Fruit fly (Drosophila melanogaster) whole organism, larva: Measurements from ENCODE around the gene Sgf11.

Experiments
- noc ChIP-seq: fragments of 200-800 bp; sonication (Bioruptor generic); optimal IDR thresholded peaks from 3 replicates; lab custom pipeline; 2019; ENCODE audit warnings: missing biosample characterization, mild to moderate bottlenecking, missing genetic modification characterization, moderate library complexity

Sgf11 gene

dm6 chr3L:18681550-18682217 lies at the start of gene Sgf11, which contains the start of gene CG32202:
Gene Sgf11, minus strand, starts transcription at chr3L:18681836.
Gene CG32202, plus strand, starts transcription at chr3L:18682184.
- peak; percentile 47 for TF ChIP-seq noc (tag; lab: Kevin White, UChicago)

dm6 chr3L:18723172-18723571 lies 41.5 kb upstream of the Sgf11 start, which contains the start of gene CG12477:
Gene CG12477, minus strand, starts transcription at chr3L:18723272.
- no peak for TF ChIP-seq noc (tag; lab: Kevin White, UChicago)

- TF ChIP-seq noc (tag; lab: Kevin White, UChicago) = no peak
Observed at dm6 chr3L:18698312-18698711, 16.7 kb upstream of the Sgf11 start, which contains the start of gene Dic4. Gene Dic4, minus strand, starts transcription at chr3L:18698412.

dm6 chr3L:18693887-18694286 lies 12.3 kb upstream of the Sgf11 start, which contains the start of gene CG6893:
Gene CG6893, plus strand, starts transcription at chr3L:18694187.
- TF ChIP-seq noc (tag; lab: Kevin White, UChicago) = no peak

DNA sequence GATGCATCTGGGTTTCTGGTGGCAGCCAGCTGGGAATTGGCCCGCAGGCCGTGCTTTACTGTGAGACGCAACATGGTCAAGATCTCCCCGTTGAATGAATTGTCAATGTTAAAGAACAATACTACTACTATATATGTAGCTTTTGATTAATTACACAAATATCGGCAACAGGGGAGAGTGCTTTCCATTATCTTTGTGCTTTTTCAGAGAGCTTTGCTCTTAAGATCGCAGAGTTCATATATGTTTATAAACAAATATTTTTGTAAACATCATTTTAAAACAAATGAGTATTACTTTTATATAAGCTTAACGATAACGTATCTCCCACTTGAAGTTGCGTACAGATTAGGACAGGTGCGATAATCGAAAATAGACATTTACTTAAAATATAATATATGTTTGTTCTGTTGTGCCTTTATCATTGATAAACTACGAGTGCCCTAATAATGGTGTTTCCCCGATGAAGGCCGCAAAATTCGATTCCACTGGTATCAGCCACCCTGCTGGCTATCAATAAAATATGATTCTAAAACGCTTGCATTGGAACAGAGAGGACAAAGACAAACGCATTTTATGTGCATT lies 4.7 kb upstream of the Sgf11 start, which contains the start of gene Cyp12c1:
Cyp12c1 (minus strand) TSS at position 100 of the 582 bp plus-strand sequence.
- TF ChIP-seq noc (tag; lab: Kevin White, UChicago) = peak; percentile 15

- no peak for TF ChIP-seq noc (tag; lab: Kevin White, UChicago)
Observed at dm6 chr3L:18683846-18684245, 2.2 kb upstream of the Sgf11 start, which contains the start of gene Chmp1. Gene Chmp1, minus strand, starts transcription at chr3L:18684061.

DNA sequence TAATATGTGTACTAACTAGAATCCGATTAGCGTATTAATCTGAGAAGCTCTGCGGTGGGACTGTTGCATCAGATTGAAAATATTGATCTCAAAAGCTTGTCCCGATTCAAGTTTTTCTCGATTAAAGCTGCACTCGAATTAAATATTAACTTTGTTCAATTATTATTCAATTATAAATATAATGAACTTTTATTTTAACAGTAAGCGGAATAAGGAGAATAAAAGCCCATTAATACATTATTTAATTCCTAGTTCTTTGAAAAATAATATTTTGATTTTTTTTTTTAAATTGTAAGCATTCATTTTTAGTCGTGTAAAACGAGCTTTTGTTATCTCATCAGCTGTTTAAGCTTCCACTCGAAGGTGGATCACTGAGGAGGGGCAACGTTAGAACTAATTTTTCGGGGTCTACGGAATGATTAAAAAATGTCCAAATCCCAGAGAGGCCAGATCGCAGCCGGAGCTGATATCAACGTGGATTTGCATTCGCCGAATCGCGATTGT lies 6.2 kb downstream of the Sgf11 start, which contains the start of the genes GNBP2 and GNBP1:
GNBP2 (minus strand) TSS at position 51 of the 504 bp plus-strand sequence.
GNBP1 (plus strand) TSS at position 438 of the 504 bp plus-strand sequence.
- TF ChIP-seq noc (tag; lab: Kevin White, UChicago) = peak; percentile 83

DNA sequence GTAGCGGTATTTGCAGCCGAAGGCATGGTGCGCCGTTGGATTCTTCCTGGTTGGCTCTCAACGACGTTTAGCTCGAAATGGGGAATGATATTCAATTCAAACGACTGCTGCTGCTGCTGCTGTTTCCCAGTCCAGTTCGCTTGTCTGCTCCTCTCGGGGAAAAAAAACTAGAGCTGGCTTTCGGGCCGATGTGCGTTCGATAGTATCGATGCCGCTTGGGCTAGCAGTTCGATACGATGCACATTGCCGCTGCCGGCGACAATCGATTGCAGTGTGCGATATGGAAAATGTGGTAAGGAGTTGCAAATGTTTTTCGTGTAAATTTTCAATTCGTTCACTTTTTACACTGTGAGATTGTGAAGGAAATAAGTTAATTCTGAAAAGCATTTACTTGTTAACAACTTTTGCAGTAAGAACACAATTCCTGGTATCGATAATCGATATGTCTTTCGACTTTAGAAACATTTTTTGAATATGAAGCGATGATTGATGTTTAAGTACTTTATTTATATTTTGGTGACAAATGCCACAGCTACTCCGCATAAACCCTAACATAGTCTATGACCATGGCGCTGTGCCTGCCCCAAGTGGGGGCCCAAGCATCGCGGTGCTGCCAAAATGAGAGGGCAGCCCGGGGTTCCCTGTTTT lies 8.5 kb downstream of the Sgf11 start, which contains the start of gene Capr:
Capr (minus strand) TSS at position 339 of the 648 bp plus-strand sequence.
- TF ChIP-seq noc (tag; lab: Kevin White, UChicago) = no peak

- peak; percentile 59 for TF ChIP-seq noc (tag; lab: Kevin White, UChicago)
Observed at dm6 chr3L:18672203-18672602, 9.4 kb downstream of the Sgf11 start.

DNA sequence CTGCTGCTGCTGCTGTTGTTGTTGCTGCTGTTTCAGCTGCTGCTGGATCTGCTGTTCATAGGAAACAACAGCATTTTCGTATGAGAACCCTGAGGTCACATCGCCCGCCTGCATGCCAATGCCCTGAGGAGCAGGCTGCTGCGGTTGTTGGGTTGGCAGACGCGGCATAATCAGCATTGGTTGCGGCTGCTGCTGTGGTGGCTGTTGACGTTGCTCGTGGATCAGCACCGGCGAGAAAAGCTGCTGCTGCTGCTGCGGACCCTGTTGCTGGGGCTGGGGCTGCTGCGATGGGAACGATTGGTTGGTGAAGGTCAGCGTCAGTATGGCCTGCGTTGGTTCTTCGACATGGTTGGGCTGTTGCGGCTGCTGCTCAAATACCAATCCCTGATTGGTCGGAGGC lies 11.8 kb downstream of the Sgf11 start:
- TF ChIP-seq noc (tag; lab: Kevin White, UChicago) = no peak

DNA sequence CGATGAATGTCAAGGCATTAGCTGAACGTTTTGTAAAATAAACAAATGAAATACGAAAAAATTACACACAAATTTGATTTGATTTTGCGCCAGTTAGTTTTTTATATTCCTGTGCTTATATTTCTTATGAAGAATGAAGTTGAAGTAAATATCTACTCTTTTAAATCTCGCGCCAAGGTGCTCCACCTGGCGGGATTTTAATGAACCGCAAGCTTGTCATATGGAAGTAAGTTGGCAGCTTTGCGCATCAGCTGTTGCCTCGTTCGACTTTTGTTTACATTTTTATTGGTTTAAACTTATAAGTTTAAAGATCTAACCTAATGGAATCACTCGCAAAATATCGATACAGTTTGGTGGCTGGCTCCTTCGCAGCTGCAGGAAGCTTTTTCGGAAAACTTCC lies 14.5 kb downstream of the Sgf11 start, which contains the start of gene CG42495:
CG42495 (plus strand) TSS at position 247 of the 400 bp plus-strand sequence.
- TF ChIP-seq noc (tag; lab: Kevin White, UChicago) = no peak

DNA sequence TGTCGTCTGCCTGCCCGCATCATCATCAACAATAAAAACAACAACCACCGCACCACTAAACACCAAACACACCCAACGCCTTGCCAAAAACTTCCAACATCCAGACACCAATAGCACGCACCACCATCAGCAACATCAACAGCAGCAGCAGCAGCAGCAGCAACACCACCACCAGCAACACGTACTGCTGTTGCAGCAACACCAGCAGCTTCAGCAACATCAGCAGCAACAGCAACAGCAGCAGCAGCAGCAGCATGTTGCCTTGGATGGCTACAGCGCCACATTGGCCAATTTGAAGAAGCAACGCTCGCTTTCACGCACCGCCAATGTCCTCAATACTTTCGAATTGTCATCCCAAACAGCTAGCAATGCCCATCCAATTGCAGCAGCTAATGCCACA lies 16.0 kb downstream of the Sgf11 start:
- no peak for TF ChIP-seq noc (tag; lab: Kevin White, UChicago)

DNA sequence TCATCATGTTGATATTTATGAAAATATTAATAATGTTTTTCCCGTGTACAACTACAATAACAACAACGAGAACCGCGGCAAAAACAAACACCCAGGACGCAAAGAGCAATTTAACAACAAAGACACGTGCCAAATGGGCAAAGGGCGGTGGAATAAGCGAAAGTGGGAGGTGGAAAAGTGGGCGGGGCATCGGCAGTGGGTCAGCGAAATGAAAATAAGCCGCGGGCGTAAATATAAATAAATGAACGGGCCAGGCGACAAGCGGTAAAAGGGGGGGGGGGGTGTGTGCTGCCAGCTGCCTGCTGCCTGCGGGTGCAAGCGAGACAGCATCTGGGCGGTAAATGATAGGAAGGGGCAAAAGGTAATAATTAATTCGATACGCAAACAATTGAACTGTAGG lies 27.9 kb downstream of the Sgf11 start:
- TF ChIP-seq noc (tag; lab: Kevin White, UChicago) = no peak

- TF ChIP-seq noc (tag; lab: Kevin White, UChicago) = no peak
Observed at dm6 chr3L:18643222-18643621, 38.4 kb downstream of the Sgf11 start.
